Worm (Caenorhabditis elegans) whole organism, midembryonic: Measurements from ENCODE around the gene ZK930.7.
A peak's percentile ranks its signal among the peaks of the same experiment; 100 is the strongest.

Source experiments
- T22C8.4 ChIP-seq: fragments of 200-800 bp; sonication (Bioruptor generic); IDR thresholded peaks from 2 replicates; pipeline ENCODE4 v1.3.6; 2022; ENCODE audit warnings: missing genetic modification characterization, missing compliant biosample characterization
- cog-1 ChIP-seq: sonication (generic microtip); optimal IDR thresholded peaks from 2 replicates; lab custom pipeline; 2016; ENCODE audit warnings: missing genetic modification characterization, missing compliant biosample characterization
- flt-1 ChIP-seq: fragments of 200-800 bp; sonication (Bioruptor generic); IDR thresholded peaks from 2 replicates; pipeline ENCODE4 v1.3.6; 2022; ENCODE audit warnings: missing genetic modification characterization, missing compliant biosample characterization
- klf-2 ChIP-seq: fragments of 200-800 bp; sonication (Bioruptor generic); conservative IDR thresholded peaks from 2 replicates; pipeline ENCODE4 v1.3.6; 2022; ENCODE audit warnings: missing genetic modification reagents, missing genetic modification characterization, missing compliant biosample characterization
- med-1 ChIP-seq: sonication (generic microtip); optimal IDR thresholded peaks from 2 replicates; lab custom pipeline; 2017; ENCODE audit warnings: missing genetic modification characterization, mild to moderate bottlenecking, missing compliant biosample characterization, antibody characterized with exemption, missing genetic modification reagents; ENCODE audit not compliant: insufficient read depth
- ref-1 ChIP-seq: fragments of 200-800 bp; sonication (Bioruptor generic); conservative IDR thresholded peaks from 2 replicates; pipeline ENCODE4 v1.3.6; 2022; ENCODE audit warnings: missing genetic modification reagents, missing genetic modification characterization, missing compliant biosample characterization
- tab-1 ChIP-seq: fragments of 200-800 bp; sonication (Bioruptor generic); IDR thresholded peaks from 2 replicates; pipeline ENCODE4 v1.3.6; 2022; ENCODE audit warnings: missing genetic modification characterization, missing compliant biosample characterization
- ztf-23 ChIP-seq: fragments of 200-800 bp; sonication (Bioruptor generic); IDR thresholded peaks from 2 replicates; pipeline ENCODE4 v1.3.6; 2022; ENCODE audit warnings: missing genetic modification reagents, missing genetic modification characterization, missing compliant biosample characterization
- ztf-29 ChIP-seq: fragments of 200-800 bp; sonication (Bioruptor generic); IDR thresholded peaks from 2 replicates; pipeline ENCODE4 v1.3.6; 2022; ENCODE audit warnings: missing genetic modification reagents, missing genetic modification characterization, missing compliant biosample characterization

Gene ZK930.7

ce11 chrII:11889420-11890075 lies 24.9 kb upstream of the ZK930.7 start:
- TF ChIP-seq klf-2 = no peak
- TF ChIP-seq flt-1 (GFP tag; lab: Robert Waterston, UW) = peak; percentile 40; the same call in 1 of the 2 replicates

ce11 chrII:11890596-11890995 lies 23.8 kb upstream of the ZK930.7 start:
- TF ChIP-seq flt-1 (GFP tag; lab: Robert Waterston, UW) = 0 out of 2 replicates have a peak, but pooled peaks have one; percentile 55
- TF ChIP-seq ztf-23 (GFP tag; lab: Robert Waterston, UW) = no peak

DNA sequence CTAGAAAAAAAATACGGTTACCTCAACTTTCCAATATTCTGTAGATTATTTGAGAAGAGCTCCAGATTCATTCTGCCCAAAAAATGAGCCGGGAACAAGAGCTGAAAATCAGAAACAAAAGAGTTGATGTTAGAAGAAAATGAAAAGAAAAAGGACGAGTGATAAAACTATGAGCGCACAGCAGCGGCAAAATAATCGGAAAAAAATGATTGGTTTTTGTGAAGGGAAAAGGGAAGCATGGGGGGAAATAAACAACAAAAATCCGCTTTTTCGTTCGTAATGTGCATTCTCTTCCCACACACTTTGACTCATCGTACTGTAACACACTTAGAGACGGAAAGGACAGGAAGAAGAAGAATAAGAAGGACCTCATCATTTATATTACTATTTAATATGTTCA lies 21.1 kb upstream of the ZK930.7 start, which contains the start of gene ZK930.2:
Gene ZK930.2 (minus strand): TSS at position 101 of the 400 bp plus-strand sequence.
- no peak for TF ChIP-seq flt-1 (GFP tag; lab: Robert Waterston, UW)
- TF ChIP-seq ref-1 (GFP tag; lab: Robert Waterston, UW) = no peak
- TF ChIP-seq cog-1 (tag; lab: Kevin White, UChicago) = no peak

ce11 chrII:11899761-11900160 lies 14.6 kb upstream of the ZK930.7 start:
- TF ChIP-seq ztf-29 (no peak), ztf-23 (GFP tag; lab: Robert Waterston, UW) (no peak), tab-1 (GFP tag; lab: Robert Waterston, UW) (no peak), med-1 (GFP tag; lab: Kevin White, UChicago) (no peak), cog-1 (tag; lab: Kevin White, UChicago) (no peak), klf-2 (no peak), flt-1 (GFP tag; lab: Robert Waterston, UW) (no peak), ref-1 (GFP tag; lab: Robert Waterston, UW) (no peak), T22C8.4 (no peak)

DNA sequence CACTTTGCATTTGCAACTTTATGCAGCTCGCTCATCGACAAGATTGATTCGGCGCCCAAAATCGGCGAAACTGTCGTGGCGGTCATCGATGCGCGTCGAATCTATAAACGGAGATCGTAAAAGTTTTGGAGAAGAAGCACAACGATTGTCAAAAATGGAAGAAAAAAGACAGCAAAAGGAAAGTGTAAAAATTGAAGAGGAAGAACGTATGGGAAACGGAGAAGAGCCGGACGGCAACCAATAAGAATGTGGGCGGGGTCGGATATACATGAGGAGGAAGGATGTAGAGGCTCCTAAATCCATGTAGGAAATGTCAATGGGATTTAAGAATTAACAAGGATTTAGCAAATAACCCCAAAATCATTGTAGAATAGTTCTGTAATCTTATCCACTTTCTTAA lies 13.3 kb upstream of the ZK930.7 start, which contains the start of gene vab-23:
Gene vab-23 (minus strand): TSS at position 101 of the 400 bp plus-strand sequence.
- TF ChIP-seq ref-1 (GFP tag; lab: Robert Waterston, UW) = no peak
- no peak for TF ChIP-seq cog-1 (tag; lab: Kevin White, UChicago)
- TF ChIP-seq klf-2 = no peak
- no peak for TF ChIP-seq T22C8.4

- TF ChIP-seq ztf-29 (no peak), cog-1 (tag; lab: Kevin White, UChicago) (peak; percentile 31)
These were observed 12.2 kb upstream of the ZK930.7 start for ce11 chrII:11902203-11902602.

ce11 chrII:11905023-11905422 lies 9.4 kb upstream of the ZK930.7 start:
- TF ChIP-seq klf-2 (no peak), flt-1 (GFP tag; lab: Robert Waterston, UW) (no peak), ztf-29 (no peak; the same call in 1 of the 2 replicates), ref-1 (GFP tag; lab: Robert Waterston, UW) (no peak), cog-1 (tag; lab: Kevin White, UChicago) (no peak), tab-1 (GFP tag; lab: Robert Waterston, UW) (no peak), ztf-23 (GFP tag; lab: Robert Waterston, UW) (no peak), med-1 (GFP tag; lab: Kevin White, UChicago) (no peak), T22C8.4 (no peak)

DNA sequence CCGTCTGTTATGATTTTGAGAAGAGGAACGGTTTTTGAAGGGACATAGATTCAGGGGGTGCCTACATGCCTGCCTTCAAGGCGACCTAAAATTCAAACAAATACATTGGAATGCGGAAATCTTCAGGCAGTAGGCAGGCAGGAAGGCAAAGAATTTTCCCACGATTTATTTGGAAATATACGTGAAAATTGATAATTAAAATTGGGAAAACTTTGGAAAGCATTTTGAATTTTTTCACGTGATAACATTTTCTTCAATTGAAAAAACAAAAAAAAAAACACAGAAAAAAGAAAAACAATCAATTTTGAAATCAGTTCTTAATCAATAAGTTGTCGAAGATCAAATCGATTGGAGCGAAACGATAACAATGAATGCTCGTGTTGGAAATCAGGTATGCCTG lies 8.2 kb upstream of the ZK930.7 start, which contains the start of gene ZK930.4:
Gene ZK930.4 (plus strand): TSS at position 301 of the 400 bp plus-strand sequence.
- no peak for TF ChIP-seq med-1 (GFP tag; lab: Kevin White, UChicago)
- TF ChIP-seq klf-2 = no peak
- TF ChIP-seq ztf-23 (GFP tag; lab: Robert Waterston, UW) = no peak
- no peak for TF ChIP-seq tab-1 (GFP tag; lab: Robert Waterston, UW)
- TF ChIP-seq T22C8.4 = no peak
- TF ChIP-seq ztf-29 = no peak
- TF ChIP-seq cog-1 (tag; lab: Kevin White, UChicago) = no peak
- no peak for TF ChIP-seq ref-1 (GFP tag; lab: Robert Waterston, UW)
- TF ChIP-seq flt-1 (GFP tag; lab: Robert Waterston, UW) = no peak

ce11 chrII:11910569-11910968 lies 3.8 kb upstream of the ZK930.7 start:
- TF ChIP-seq klf-2 = no peak
- TF ChIP-seq ztf-23 (GFP tag; lab: Robert Waterston, UW) = no peak
- TF ChIP-seq ztf-29 = no peak
- TF ChIP-seq cog-1 (tag; lab: Kevin White, UChicago) = no peak

DNA sequence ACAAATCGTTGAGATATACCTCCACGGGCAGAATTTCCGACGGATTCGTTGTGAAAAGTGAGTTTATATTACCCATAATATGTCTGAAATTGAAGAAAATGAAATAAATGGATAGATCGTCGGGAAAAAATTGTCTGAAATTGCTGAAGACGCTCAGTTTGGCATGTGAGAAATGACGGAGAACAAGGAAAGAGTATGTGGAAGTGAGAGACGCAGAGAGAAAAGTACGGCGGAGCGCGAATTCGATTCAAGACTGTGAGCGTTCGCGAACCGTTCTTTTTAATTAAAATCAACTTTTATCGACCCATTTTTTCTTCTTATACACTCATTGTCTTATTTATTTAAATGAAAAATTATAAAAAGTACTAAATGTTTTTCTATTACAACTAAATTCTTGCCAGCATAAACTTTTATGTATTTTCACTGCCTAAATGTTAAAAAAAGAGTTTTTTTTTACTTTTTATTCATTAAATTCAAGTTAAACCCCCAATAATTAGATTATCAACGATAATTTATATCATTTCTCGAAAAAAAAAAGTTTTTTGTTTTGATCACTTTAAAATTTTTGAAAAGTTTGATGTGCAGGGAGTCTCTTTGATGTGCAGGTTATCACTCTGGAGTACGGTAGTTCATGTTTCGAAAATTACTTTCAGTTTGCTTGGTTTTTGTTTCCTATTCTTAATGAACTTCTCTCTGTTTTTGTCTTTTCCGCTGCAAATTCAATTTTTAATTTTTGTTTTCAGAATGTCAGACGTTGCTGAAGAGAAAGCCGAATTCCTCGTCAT lies 1.6 kb downstream of the ZK930.7 start, which contains the start of the genes vps-15 and hmg-12:
Gene vps-15 (minus strand): TSS at position 83 of the 785 bp plus-strand sequence.
Gene hmg-12 (plus strand): TSS at position 744 of the 785 bp plus-strand sequence.
- TF ChIP-seq flt-1 (GFP tag; lab: Robert Waterston, UW) (no peak), cog-1 (tag; lab: Kevin White, UChicago) (no peak), tab-1 (GFP tag; lab: Robert Waterston, UW) (no peak), ref-1 (GFP tag; lab: Robert Waterston, UW) (no peak)
